Worm (Caenorhabditis elegans): ENCODE data around the gene rnh-1.2.

DNA sequence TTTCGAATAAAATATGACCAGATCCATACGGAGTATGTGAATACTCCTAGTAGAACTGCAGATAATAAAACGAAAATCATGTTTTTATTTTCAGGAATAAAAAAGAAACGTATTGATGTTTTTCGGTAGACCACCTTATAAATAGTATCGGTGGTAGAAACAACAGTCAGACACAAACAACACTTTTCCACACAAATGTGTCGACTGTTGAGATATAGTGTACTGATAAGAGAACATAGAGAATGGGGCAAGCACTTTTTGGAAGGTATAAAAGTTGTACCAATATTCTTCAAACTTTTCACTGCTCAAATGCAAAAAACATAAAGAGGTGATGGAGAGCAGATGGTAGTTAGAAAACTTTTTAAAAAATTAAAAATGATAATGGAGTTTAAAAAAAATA lies 39.2 kb downstream of the rnh-1.2 start, which contains the start of gene cyp-13A6:
- TF ChIP-seq egl-27 (tag; optimal IDR thresholded peaks at IDR 0.05) (no peak), lin-39 (tag; optimal IDR thresholded peaks at IDR 0.05) (no peak), ceh-16 (tag; optimal IDR thresholded peaks at IDR 0.05) (no peak), ztf-4 (tag; optimal IDR thresholded peaks at IDR 0.05) (no peak), elt-3 (tag; optimal IDR thresholded peaks at IDR 0.05) (no peak), lin-11 (tag; optimal IDR thresholded peaks at IDR 0.05) (no peak), sem-4 (tag; optimal IDR thresholded peaks at IDR 0.05) (no peak), ceh-82 (tag; optimal IDR thresholded peaks at IDR 0.05) (no peak)
